Worm (Caenorhabditis elegans): Measurements from ENCODE around the gene mix-1.
A peak's percentile ranks its signal among the peaks of the same experiment; 100 is the strongest.

The mix-1 gene

DNA sequence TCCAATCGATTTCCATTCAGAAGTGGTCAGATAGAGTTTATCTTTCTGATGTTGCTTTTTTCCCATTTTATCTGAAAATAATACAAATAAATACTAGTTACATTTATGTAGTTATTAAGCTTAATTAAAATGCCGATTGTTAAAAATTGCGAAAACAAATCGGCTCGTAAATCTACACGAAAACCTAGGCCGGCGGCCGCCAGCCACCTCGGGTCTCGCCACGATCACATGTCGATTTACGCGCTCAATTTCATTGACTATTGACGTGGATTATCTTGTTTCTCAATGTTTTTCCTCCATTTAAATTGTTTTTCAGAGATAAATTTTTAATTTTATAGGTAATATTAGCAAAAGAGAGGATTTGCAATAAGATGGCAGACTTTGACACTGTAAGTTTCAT, 48.5 kb downstream of the mix-1 start, which contains the start of the genes cyn-4 and copz-1:
cyn-4 (minus strand) TSS at position 71 of the 400 bp plus-strand sequence.
copz-1 (plus strand) TSS at position 339 of the 400 bp plus-strand sequence.
- TF ChIP-seq unc-3 (GFP tag; conservative IDR thresholded peaks at IDR 0.05) (0 out of 2 replicates have a peak, but pooled peaks have one; percentile 17), unc-3 (tag; optimal IDR thresholded peaks at IDR 0.05) (no peak), K02D7.2 (tag; optimal IDR thresholded peaks at IDR 0.05) (no peak), ceh-24 (tag; optimal IDR thresholded peaks at IDR 0.05) (no peak), hlh-30 (tag; optimal IDR thresholded peaks at IDR 0.05; ENCODE audit: insufficient read depth) (peak; percentile 81), ama-1 (optimal IDR thresholded peaks at IDR 0.05) (no peak), pat-9 (tag; optimal IDR thresholded peaks at IDR 0.05) (no peak), hlh-8 (tag; optimal IDR thresholded peaks at IDR 0.05) (peak; percentile 55), elt-4 (tag; optimal IDR thresholded peaks at IDR 0.05) (no peak), ceh-34 (tag; optimal IDR thresholded peaks at IDR 0.05) (peak; percentile 38), pag-3 (tag; optimal IDR thresholded peaks at IDR 0.05; ENCODE audit: borderline replicate concordance) (no peak), mec-3 (tag; optimal IDR thresholded peaks at IDR 0.05; ENCODE audit: borderline replicate concordance) (no peak), dmd-4 (tag; optimal IDR thresholded peaks at IDR 0.05; ENCODE audit: borderline replicate concordance) (no peak), sdc-2 (tag; optimal IDR thresholded peaks at IDR 0.05) (no peak), sox-4 (tag; optimal IDR thresholded peaks at IDR 0.05) (no peak), zip-5 (tag; optimal IDR thresholded peaks at IDR 0.05) (peak; percentile 70), sox-2 (GFP tag; IDR thresholded peaks at IDR 0.05) (no peak), odd-2 (tag; optimal IDR thresholded peaks at IDR 0.05) (no peak), gmeb-2 (tag; optimal IDR thresholded peaks at IDR 0.05) (no peak), ets-4 (tag; optimal IDR thresholded peaks at IDR 0.05) (peak; percentile 87), ceh-9 (tag; optimal IDR thresholded peaks at IDR 0.05) (no peak), Y22D7AL.16 (tag; optimal IDR thresholded peaks at IDR 0.05) (no peak), pqm-1 (tag; optimal IDR thresholded peaks at IDR 0.05) (no peak), F13H6.1 (tag; optimal IDR thresholded peaks at IDR 0.05) (peak; percentile 22), ahr-1 (tag; optimal IDR thresholded peaks at IDR 0.05) (no peak), ceh-6 (GFP tag; optimal IDR thresholded peaks at IDR 0.05) (no peak), T23F11.4 (GFP tag; optimal IDR thresholded peaks at IDR 0.05) (no peak), ceh-14 (tag; optimal IDR thresholded peaks at IDR 0.05) (peak; percentile 69), eyg-1 (tag; optimal IDR thresholded peaks at IDR 0.05) (peak; percentile 10), syd-9 (tag; optimal IDR thresholded peaks at IDR 0.05) (no peak), pros-1 (tag; optimal IDR thresholded peaks at IDR 0.05) (no peak), pha-2 (tag; optimal IDR thresholded peaks at IDR 0.05) (no peak), hlh-13 (GFP tag; optimal IDR thresholded peaks at IDR 0.05) (no peak), elt-2 (tag; optimal IDR thresholded peaks at IDR 0.05) (peak; percentile 65), ztf-16 (tag; optimal IDR thresholded peaks at IDR 0.05) (no peak), hlh-15 (tag; optimal IDR thresholded peaks at IDR 0.05) (no peak), unc-86 (tag; optimal IDR thresholded peaks at IDR 0.05) (no peak), tbx-7 (tag; optimal IDR thresholded peaks at IDR 0.05) (peak; percentile 78), dve-1 (tag; optimal IDR thresholded peaks at IDR 0.05) (no peak), ceh-30 (tag; optimal IDR thresholded peaks at IDR 0.05) (no peak), madf-2 (tag; optimal IDR thresholded peaks at IDR 0.05) (no peak), ceh-19 (GFP tag; optimal IDR thresholded peaks at IDR 0.05) (peak; percentile 14), pha-4 (tag; optimal IDR thresholded peaks at IDR 0.05) (no peak), npax-4 (tag; optimal IDR thresholded peaks at IDR 0.05) (no peak), nhr-11 (tag; optimal IDR thresholded peaks at IDR 0.05) (no peak), unc-42 (tag; optimal IDR thresholded peaks at IDR 0.05) (peak; percentile 73), ceh-2 (tag; optimal IDR thresholded peaks at IDR 0.05) (peak; percentile 92), ceh-31 (tag; optimal IDR thresholded peaks at IDR 0.05) (peak; percentile 94), nhr-232 (tag; optimal IDR thresholded peaks at IDR 0.05) (no peak), lim-6 (tag; optimal IDR thresholded peaks at IDR 0.05) (peak; percentile 48), ceh-48 (tag; optimal IDR thresholded peaks at IDR 0.05) (no peak), ceh-45 (GFP tag; IDR thresholded peaks at IDR 0.05) (no peak), K09A11.1 (tag; optimal IDR thresholded peaks at IDR 0.05; ENCODE audit: insufficient read depth) (no peak), ceh-18 (tag; optimal IDR thresholded peaks at IDR 0.05) (no peak)
